Fruit fly (Drosophila melanogaster): ENCODE results near the gene CG4036.

Gene CG4036

DNA sequence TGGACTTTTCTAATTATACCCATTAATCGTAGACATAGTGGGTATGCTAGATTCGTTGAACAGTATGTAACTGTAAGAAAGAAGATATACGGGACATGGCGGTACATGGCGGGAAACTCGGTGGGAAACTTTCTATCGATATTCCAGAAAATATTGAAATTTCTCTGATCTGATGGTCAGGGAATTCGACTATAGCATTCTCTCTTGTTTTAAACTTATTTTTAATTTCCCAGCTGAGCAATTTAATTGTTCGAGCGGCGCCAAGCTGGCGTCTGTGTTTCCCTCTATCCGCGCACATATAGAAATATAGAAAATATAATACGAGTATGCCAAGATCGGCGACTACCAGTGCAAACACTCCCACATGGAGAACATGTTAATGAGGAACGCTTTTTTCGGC is 11.5 kb upstream of the CG4036 start (continued):
- TF ChIP-seq CG18619 (GFP tag; optimal IDR thresholded peaks at IDR 0.05) (peak; percentile 7), Ets65A (GFP tag) (peak; percentile 83), corto (GFP tag; optimal IDR thresholded peaks at IDR 0.05) (no peak), gem (tag; optimal IDR thresholded peaks at IDR 0.05) (peak; percentile 61), CG16863 (GFP tag; optimal IDR thresholded peaks at IDR 0.05) (peak; percentile 28), Oli (tag; optimal IDR thresholded peaks at IDR 0.05) (peak; percentile 1), lab (GFP tag; optimal IDR thresholded peaks at IDR 0.05) (peak; percentile 34), vvl (GFP tag; IDR thresholded peaks at IDR 0.05) (no peak), Meics (GFP tag; optimal IDR thresholded peaks at IDR 0.05) (peak; percentile 27), so (GFP tag; IDR thresholded peaks at IDR 0.05) (no peak), ATbp (GFP tag; optimal IDR thresholded peaks at IDR 0.05) (no peak), zfh2 (GFP tag; optimal IDR thresholded peaks at IDR 0.05) (peak; percentile 60), Myb (GFP tag; optimal IDR thresholded peaks at IDR 0.05) (peak; percentile 31), CG7786 (GFP tag; optimal IDR thresholded peaks at IDR 0.05) (peak; percentile 30), CG15269 (tag; optimal IDR thresholded peaks at IDR 0.05) (peak; percentile 66), da (GFP tag; optimal IDR thresholded peaks at IDR 0.05) (no peak), CG14441 (GFP tag; IDR thresholded peaks at IDR 0.05) (0 out of 2 replicates have a peak, but pooled peaks have one; percentile 10), Mrtf (GFP tag; IDR thresholded peaks at IDR 0.05) (no peak), HLH3B (GFP tag; IDR thresholded peaks at IDR 0.05) (no peak), sug (tag; optimal IDR thresholded peaks at IDR 0.05) (peak; percentile 6), tap (tag; optimal IDR thresholded peaks at IDR 0.05) (no peak), CG17361 (GFP tag; IDR thresholded peaks at IDR 0.05) (0 out of 3 replicates have a peak, but pooled peaks have one; percentile 15), C15 (GFP tag; IDR thresholded peaks at IDR 0.05) (no peak), CG32532 (GFP tag; IDR thresholded peaks at IDR 0.05) (peak; percentile 38; the same call in 1 of the 2 replicates)

- TF ChIP-seq nom (GFP tag; optimal IDR thresholded peaks at IDR 0.05) (peak; percentile 33), CG15269 (tag; optimal IDR thresholded peaks at IDR 0.05) (no peak), Deaf1 (tag; optimal IDR thresholded peaks at IDR 0.05) (peak; percentile 20), Ets65A (GFP tag) (peak; percentile 60), Trl (optimal IDR thresholded peaks at IDR 0.05) (no peak), Trl (GFP tag; optimal IDR thresholded peaks at IDR 0.05) (no peak)
Measured at dm6 chr2L:9779754-9780153, 10.9 kb upstream of the CG4036 start.

- TF ChIP-seq CG8281 (tag; optimal IDR thresholded peaks at IDR 0.05) (no peak), chm (GFP tag; IDR thresholded peaks at IDR 0.05) (peak; percentile 71; the same call in 1 of the 2 replicates), D19B (GFP tag; optimal IDR thresholded peaks at IDR 0.05) (no peak), ttk (GFP tag; IDR thresholded peaks at IDR 0.05) (peak; percentile 29; the same call in 1 of the 2 replicates), Sox100B (GFP tag; optimal IDR thresholded peaks at IDR 0.05) (no peak), ssp (GFP tag; IDR thresholded peaks at IDR 0.05) (no peak), sens (GFP tag) (peak; percentile 87), CG10431 (GFP tag; optimal IDR thresholded peaks at IDR 0.05) (no peak), CG8290 (GFP tag; optimal IDR thresholded peaks at IDR 0.05) (peak; percentile 47), CG8290 (tag; optimal IDR thresholded peaks at IDR 0.05) (peak in 1 of 2 experiments; percentile 88), croc (GFP tag; conservative IDR thresholded peaks at IDR 0.05) (no peak), CG11723 (GFP tag; optimal IDR thresholded peaks at IDR 0.05) (no peak), CG33213 (GFP tag; optimal IDR thresholded peaks at IDR 0.05) (no peak), CG15073 (GFP tag; optimal IDR thresholded peaks at IDR 0.05) (no peak), CG18599 (GFP tag; optimal IDR thresholded peaks at IDR 0.05) (peak; percentile 45), ap (GFP tag; IDR thresholded peaks at IDR 0.05) (0 out of 2 replicates have a peak, but pooled peaks have one; percentile 8), CG10959 (GFP tag; IDR thresholded peaks at IDR 0.05) (no peak), CG11398 (GFP tag; optimal IDR thresholded peaks at IDR 0.05) (peak; percentile 36), CG8944 (GFP tag; optimal IDR thresholded peaks at IDR 0.05) (no peak), Hsf (GFP tag; optimal IDR thresholded peaks at IDR 0.05) (no peak), tll (GFP tag; optimal IDR thresholded peaks at IDR 0.05) (no peak), sim (GFP tag; IDR thresholded peaks at IDR 0.05) (no peak), CG2678 (tag; optimal IDR thresholded peaks at IDR 0.05) (peak; percentile 35)
Measured at dm6 chr2L:9782176-9782581, 8.5 kb upstream of the CG4036 start, which contains the start of gene IP3K1. IP3K1 (plus strand) TSS chr2L:9782384.

Data from whole organism, embryonic.